Worm (Caenorhabditis elegans) whole organism, mixed stage, embryonic: ENCODE results near the gene F08G12.11.

Experiments used
- ceh-39 ChIP-seq: fragments of 150-350 bp; optimal IDR thresholded peaks from 2 replicates; lab custom pipeline; 2014; ENCODE audit warnings: missing biosample characterization, missing genetic modification characterization
- lin-13 ChIP-seq: fragments of 150-350 bp; optimal IDR thresholded peaks from 2 replicates; lab custom pipeline; 2014; ENCODE audit warnings: missing biosample characterization, missing genetic modification characterization
- sem-2 ChIP-seq: fragments of 200-800 bp; sonication (Bioruptor generic); optimal IDR thresholded peaks from 2 replicates; lab custom pipeline; 2018; ENCODE audit warnings: mild to moderate bottlenecking, missing genetic modification characterization, missing compliant biosample characterization
- snpc-4 ChIP-seq: fragments of 150-350 bp; optimal IDR thresholded peaks from 2 replicates; lab custom pipeline; 2014; ENCODE audit warnings: missing biosample characterization, missing genetic modification characterization
- unc-39 ChIP-seq: fragments of 150-350 bp; optimal IDR thresholded peaks from 2 replicates; lab custom pipeline; 2014; ENCODE audit warnings: missing biosample characterization, missing genetic modification characterization
- ztf-11 ChIP-seq: fragments of 150-350 bp; optimal IDR thresholded peaks from 2 replicates; lab custom pipeline; 2014; ENCODE audit warnings: missing biosample characterization, missing genetic modification characterization

- no peak for TF ChIP-seq unc-39
- TF ChIP-seq ztf-11 (tag; lab: Kevin White, UChicago) = no peak
- TF ChIP-seq snpc-4 (tag; lab: Kevin White, UChicago) = no peak
- TF ChIP-seq sem-2 (GFP tag; lab: Kevin White, UChicago) = no peak
- TF ChIP-seq lin-13 (tag; lab: Kevin White, UChicago) = no peak
- TF ChIP-seq ceh-39 (tag; lab: Kevin White, UChicago) = no peak
Observed at ce11 chrX:11328710-11329109, 13.3 kb upstream of the F08G12.11 start.
